Worm (Caenorhabditis elegans) whole organism, L4/young adult: ENCODE data around the gene enpl-1.
"Not testable (repeated sequence)": the region's sequence is repeated elsewhere in the genome, so short reads cannot be mapped to it uniquely, and the experiment has no call there.

Experiments
- W03F9.2 ChIP-seq: fragments of 150-350 bp; optimal IDR thresholded peaks from 2 replicates; lab custom pipeline; 2014; ENCODE audit warnings: missing biosample characterization, missing genetic modification characterization
- him-1 ChIP-seq: sonication (generic microtip); optimal IDR thresholded peaks from 2 replicates; lab custom pipeline; 2016; ENCODE audit warnings: missing genotype, missing genetic modification reagents, missing genetic modification characterization, missing compliant biosample characterization

DNA sequence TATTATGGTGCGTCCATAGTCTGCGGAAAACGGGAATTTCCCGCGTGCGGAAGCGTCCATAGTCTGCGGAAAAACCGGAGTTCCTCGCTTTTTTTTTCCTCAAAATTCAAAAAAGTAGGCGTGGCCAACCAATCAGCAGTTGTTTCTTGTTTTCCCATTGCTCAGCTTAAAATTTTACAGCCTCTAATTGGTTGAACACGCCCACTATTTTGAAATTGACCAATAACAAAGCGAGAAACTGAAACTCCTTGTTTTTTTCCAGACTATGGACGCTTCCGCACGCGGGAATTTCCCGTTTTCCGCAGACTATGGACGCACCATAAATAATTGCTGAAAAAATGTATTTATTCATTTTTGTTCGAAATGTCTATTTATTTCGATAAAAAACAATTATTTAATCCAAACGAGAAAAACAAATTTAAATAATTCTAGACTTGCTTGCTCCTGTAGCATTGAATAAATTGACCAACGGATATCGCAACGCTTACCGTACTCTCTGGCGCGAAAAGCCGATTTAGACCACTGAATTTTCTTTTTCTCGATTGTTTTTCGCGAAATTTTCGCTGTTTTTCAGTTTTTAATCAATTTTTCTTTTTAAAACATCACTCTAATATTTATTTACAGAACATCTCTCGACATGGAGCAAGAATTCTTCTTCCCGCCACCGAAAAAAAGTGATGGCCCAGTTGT lies 35.5 kb downstream of the enpl-1 start, which contains the start of gene C08F8.3:
- TF ChIP-seq W03F9.2; him-1 (tag; lab: Kevin White, UChicago): not testable (repeated sequence)
